Fruit fly (Drosophila melanogaster) S2 (cell line): ENCODE results near the gene nol.
"Not testable (repeated sequence)": the region's sequence is repeated elsewhere in the genome, so short reads cannot be mapped to it uniquely, and the experiment has no call there.

Experiments
- CG8478 ChIP-seq: fragments of >200 bp; optimal IDR thresholded peaks from 2 replicates; lab custom pipeline; 2018
- CTCF ChIP-seq, 2 experiments: fragments of >200 bp; optimal IDR thresholded peaks; 2 replicates each; lab custom pipeline; 2018

The nol gene

DNA sequence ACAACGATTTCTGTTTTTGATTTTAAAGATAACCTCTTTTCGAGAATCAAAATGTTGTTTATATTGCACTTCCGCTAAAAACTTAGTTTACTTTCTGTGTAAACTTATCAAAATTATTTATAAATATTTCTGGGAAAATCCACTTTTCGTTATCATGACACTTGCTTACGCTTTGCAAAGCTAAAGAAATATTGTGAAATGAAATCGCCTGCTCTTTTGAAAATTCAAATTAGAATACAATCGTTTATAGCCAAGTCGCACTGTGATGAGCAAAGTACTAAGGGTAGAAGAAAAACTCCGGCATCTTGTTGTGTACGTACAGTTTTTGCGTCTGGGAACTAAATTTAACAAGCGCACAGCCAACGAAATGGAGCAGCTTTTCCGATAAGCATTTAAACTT lies 6.2 kb upstream of the nol start:
- TF ChIP-seq CTCF (optimal IDR thresholded peaks at IDR 0.05; lab: Kevin White, UChicago) = no peak
- TF ChIP-seq CG8478 = no peak

DNA sequence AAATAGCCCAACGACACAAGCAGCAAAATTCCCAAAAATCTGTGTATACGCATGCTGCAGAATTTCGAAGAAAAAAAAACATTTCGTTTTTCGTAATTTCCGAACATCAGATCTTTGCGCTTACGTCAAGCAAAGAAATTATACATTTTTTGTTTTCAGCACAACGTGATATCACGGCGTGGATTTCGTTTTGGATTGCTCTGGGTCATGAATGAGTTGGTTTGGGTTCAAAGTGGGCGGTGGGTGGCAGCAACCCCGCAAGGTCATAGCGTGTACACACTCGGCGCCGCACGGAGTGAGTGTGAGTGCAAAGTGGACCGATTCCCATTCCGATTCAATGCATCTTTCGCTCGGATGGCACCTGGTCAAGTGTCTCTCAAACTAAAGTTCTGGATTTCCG lies 5.8 kb upstream of the nol start:
- TF ChIP-seq CG8478 (no peak), CTCF (optimal IDR thresholded peaks at IDR 0.05; lab: Kevin White, UChicago) (no peak)

dm6 chr3L:11125636-11126532 lies 4.8 kb upstream of the nol start:
- no peak for TF ChIP-seq CTCF (optimal IDR thresholded peaks at IDR 0.05; lab: Kevin White, UChicago)
- no peak for TF ChIP-seq CG8478

DNA sequence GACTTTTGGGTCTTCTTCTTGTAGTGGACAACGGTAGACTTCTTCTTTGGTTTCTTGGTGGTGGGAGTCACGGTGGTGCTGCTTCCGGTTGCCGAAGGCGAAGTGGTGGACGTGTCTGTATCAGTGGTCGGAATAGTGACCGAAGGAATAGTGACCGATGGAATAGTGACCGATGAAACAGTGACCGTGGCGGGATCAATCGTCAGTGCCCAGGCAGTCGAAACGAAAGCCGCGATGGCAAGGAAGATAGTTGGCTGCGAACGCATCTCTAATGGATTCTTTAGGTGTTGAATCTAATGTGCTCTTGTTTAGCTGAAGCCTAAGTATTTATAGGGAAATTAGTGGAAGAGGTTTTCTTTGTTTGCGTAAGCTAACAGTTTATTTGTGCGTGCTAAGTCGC lies 1.4 kb downstream of the nol start, which contains the start of gene CG32074:
Gene CG32074 (minus strand): TSS at position 268 of the 400 bp plus-strand sequence.
- not testable (repeated sequence) for TF ChIP-seq CTCF (optimal IDR thresholded peaks at IDR 0.05; lab: Kevin White, UChicago); CG8478

- not testable (repeated sequence) for TF ChIP-seq CTCF (optimal IDR thresholded peaks at IDR 0.05; lab: Kevin White, UChicago); CG8478
These were observed 4.3 kb downstream of the nol start, which contains the start of gene CG14143 for dm6 chr3L:11134886-11135285. CG14143 (plus strand) TSS chr3L:11134987.

DNA sequence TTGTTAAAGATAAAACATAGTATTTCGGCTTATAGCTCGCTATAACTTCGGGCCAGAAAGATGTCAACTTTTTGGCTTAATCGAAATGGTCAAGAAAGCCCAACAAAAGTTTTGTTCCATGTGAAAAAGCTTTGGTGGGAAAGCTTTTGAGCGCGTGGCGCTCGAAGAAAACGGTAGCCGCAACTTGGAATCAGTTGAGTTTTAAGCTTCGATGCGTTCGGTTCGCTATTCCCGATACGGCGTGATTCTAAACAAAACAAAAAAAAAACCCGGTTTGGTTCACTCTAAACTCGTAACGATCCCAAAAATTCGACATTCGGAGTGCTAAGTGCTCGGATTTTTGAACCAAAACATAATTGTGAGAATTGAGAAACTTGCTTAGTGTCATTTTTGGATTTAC lies 5.2 kb downstream of the nol start, which contains the start of gene IRSp53:
Gene IRSp53 (plus strand): TSS at position 204 of the 400 bp plus-strand sequence.
- TF ChIP-seq CG8478 (no peak), CTCF (optimal IDR thresholded peaks at IDR 0.05; lab: Kevin White, UChicago) (no peak)

- TF ChIP-seq CTCF (optimal IDR thresholded peaks at IDR 0.05; lab: Kevin White, UChicago) = no peak
- TF ChIP-seq CG8478 = no peak
These were observed 5.7 kb downstream of the nol start for dm6 chr3L:11136349-11136748.

- TF ChIP-seq CTCF (optimal IDR thresholded peaks at IDR 0.05; lab: Kevin White, UChicago) (no peak), CG8478 (no peak)
These were observed 8.2 kb downstream of the nol start for dm6 chr3L:11138862-11139261.

DNA sequence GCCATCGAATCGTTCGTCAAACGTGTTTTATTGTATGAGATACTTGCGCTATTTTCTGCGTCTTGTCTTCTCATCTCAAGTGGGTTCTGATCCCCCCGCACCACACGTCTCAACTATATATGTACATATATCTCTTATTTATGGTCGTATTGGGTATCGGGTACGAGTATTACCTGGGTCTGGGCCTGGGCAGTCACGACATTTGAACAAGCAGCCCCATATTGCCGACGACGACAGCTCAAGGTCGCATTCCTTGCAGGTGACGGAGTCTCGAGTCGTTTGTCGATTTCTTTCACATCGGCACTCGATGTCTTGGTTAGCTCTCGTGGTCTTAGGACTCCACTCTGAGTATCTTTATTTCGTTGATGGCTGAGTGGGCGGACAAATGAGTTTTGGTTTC lies 14.4 kb downstream of the nol start:
- TF ChIP-seq CG8478 = no peak
- TF ChIP-seq CTCF (optimal IDR thresholded peaks at IDR 0.05; lab: Kevin White, UChicago) = no peak

dm6 chr3L:11147675-11148074 lies 17.0 kb downstream of the nol start:
- no peak for TF ChIP-seq CTCF (optimal IDR thresholded peaks at IDR 0.05; lab: Kevin White, UChicago)
- TF ChIP-seq CG8478 = no peak

DNA sequence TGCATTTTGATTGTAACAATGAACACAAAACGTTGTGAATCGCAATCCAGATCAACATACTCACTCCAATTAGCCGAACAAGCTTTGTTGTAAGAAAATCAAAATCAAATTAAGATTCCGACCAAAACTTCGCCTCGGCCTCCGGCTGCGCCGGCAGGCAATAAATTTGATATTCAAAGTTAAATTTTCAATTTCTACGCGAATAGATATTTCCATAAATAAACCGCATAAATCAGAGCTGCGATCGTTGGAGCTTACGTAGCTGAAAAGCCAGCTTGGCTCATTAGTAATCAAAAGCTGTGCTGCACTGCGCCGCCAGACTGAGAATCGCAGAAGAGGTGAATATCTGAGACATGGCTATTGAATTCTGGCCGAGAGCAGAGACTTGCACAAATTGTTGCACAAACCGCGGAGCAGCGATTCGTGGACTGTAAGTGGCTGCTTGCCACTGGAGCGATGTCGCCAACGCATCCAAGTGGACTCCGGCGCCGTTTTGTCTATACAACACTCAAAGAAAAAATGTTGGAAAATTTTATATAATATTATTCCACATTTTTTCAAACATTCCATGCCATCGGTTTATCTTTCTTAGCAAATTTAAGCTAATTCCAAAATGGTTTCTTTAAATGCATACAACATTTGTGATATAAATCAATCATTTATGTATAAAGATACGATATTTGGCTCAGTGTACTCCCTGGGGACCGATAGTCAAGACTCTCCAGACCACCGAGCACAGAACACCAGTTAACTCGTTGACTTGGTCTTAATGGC lies 18.0 kb downstream of the nol start:
- TF ChIP-seq CG8478 = no peak
- no peak for TF ChIP-seq CTCF (optimal IDR thresholded peaks at IDR 0.05; lab: Kevin White, UChicago)

DNA sequence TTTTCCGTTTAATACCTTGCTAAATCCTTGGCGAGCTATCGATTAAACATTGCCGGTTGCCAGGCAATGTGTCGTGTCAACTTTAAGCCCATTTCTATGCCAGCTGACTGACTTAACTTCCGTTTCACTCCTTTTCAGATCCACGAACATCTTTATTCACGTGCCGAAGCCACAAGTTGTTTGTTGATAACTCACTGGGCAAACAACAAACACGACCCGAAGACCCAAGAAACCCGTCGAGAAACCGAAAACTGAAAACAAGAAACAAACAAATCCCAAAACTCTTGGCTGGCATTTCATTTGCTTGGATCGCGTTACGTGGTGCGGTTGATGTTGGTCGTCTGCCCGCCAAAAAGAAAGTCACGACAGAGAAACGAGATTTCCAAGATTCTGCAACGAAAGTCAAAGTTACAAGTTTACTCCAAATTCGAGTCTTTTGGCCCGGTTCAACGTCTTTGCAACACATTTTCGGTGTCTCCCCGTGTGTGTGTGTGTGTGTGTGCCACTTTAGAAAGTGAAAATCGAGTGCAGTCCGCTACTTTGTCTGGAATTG lies 20.2 kb downstream of the nol start, which contains the start of gene CG6216:
Gene CG6216 (minus strand): TSS at position 51 of the 553 bp plus-strand sequence.
- no peak for TF ChIP-seq CTCF (optimal IDR thresholded peaks at IDR 0.05; lab: Kevin White, UChicago)
- TF ChIP-seq CG8478 = no peak

DNA sequence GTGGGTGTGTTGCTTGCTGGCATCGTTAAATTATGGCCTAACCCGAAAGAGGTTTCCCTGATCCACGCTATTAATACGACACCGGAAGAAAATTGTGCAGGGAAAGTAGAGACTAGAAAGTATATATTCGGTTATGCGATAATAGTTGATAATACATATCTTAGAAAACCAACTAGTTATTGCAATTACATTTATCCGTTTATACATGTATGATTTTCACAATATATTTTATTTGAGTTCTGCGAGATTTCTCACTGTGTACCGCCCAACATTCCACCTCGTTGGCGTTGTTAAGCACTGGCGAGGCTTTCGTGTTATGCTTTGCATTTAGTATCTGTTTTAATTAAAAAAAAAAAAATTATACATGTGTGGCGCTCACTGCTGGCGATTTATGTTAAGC lies 24.7 kb downstream of the nol start:
- TF ChIP-seq CG8478 (no peak), CTCF (optimal IDR thresholded peaks at IDR 0.05; lab: Kevin White, UChicago) (no peak)

DNA sequence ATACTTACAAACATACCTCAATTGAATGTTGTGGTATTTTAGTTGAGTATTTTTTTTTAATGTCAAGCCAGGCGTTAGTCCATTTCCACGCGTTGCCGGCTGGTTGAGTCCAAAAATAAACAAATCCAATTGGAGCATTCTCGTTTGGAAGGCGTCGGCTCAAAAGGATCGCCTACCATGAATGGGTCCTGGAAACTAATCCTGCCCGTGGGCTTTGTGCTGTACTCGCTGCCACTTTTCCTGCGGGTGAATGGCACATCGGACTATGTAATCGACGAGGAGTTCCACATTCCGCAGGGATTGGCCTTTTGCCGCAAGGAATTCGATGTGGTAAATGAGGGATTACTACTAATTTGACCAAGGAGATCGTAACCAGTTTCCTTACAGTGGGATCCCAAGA lies 34.3 kb downstream of the nol start, which contains the start of gene Alg10:
Gene Alg10 (plus strand): TSS at position 73 of the 400 bp plus-strand sequence.
- no peak for TF ChIP-seq CTCF (optimal IDR thresholded peaks at IDR 0.05; lab: Kevin White, UChicago)
- TF ChIP-seq CG8478 = no peak
